Fruit fly (Drosophila melanogaster): ENCODE measurements around the gene stwl.

stwl gene

dm6 chr3L:14440592-14440991 lies 30.9 kb upstream of the stwl start:
- TF ChIP-seq h (optimal IDR thresholded peaks at IDR 0.05) (no peak), Myc (optimal IDR thresholded peaks at IDR 0.05) (no peak), psq (optimal IDR thresholded peaks at IDR 0.05) (no peak), ttk (optimal IDR thresholded peaks at IDR 0.05) (no peak), Sin3A (optimal IDR thresholded peaks at IDR 0.05) (no peak), insv (optimal IDR thresholded peaks at IDR 0.05) (no peak)

- no peak for TF ChIP-seq h (optimal IDR thresholded peaks at IDR 0.05)
- TF ChIP-seq psq (optimal IDR thresholded peaks at IDR 0.05): no peak
- TF ChIP-seq Myc (optimal IDR thresholded peaks at IDR 0.05): no peak
- no peak for TF ChIP-seq ttk (optimal IDR thresholded peaks at IDR 0.05)
- no peak for TF ChIP-seq Sin3A (optimal IDR thresholded peaks at IDR 0.05)
- TF ChIP-seq insv (optimal IDR thresholded peaks at IDR 0.05): no peak
These were observed 22.5 kb upstream of the stwl start for dm6 chr3L:14432252-14432651.

DNA sequence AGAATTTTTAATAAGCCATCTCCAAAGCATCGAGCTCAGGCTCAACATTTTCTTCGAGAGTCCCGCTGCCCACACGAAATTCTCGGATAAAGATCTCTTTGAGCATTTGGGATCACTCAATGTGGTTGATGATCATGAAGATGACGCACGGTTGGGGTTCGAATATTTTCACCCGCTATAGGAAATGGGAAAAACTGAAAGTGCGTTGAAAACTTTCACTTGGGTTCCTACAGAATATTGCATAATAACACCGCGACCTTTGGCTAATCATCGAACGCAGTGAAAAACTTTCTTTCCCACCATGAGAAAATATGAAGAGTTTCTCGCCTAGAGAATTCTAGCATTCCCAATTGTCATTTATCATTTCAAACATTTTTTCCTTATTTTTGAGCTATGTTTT lies 19.2 kb upstream of the stwl start:
- TF ChIP-seq ttk (optimal IDR thresholded peaks at IDR 0.05) (no peak), Myc (optimal IDR thresholded peaks at IDR 0.05) (no peak), psq (optimal IDR thresholded peaks at IDR 0.05) (no peak), h (optimal IDR thresholded peaks at IDR 0.05) (no peak), insv (optimal IDR thresholded peaks at IDR 0.05) (no peak), Sin3A (optimal IDR thresholded peaks at IDR 0.05) (no peak)

dm6 chr3L:14427292-14427729 lies 17.6 kb upstream of the stwl start:
- no peak for TF ChIP-seq h (optimal IDR thresholded peaks at IDR 0.05)
- no peak for TF ChIP-seq Myc (optimal IDR thresholded peaks at IDR 0.05)
- TF ChIP-seq ttk (optimal IDR thresholded peaks at IDR 0.05): no peak
- no peak for TF ChIP-seq psq (optimal IDR thresholded peaks at IDR 0.05)
- TF ChIP-seq insv (optimal IDR thresholded peaks at IDR 0.05): no peak
- no peak for TF ChIP-seq Sin3A (optimal IDR thresholded peaks at IDR 0.05)

DNA sequence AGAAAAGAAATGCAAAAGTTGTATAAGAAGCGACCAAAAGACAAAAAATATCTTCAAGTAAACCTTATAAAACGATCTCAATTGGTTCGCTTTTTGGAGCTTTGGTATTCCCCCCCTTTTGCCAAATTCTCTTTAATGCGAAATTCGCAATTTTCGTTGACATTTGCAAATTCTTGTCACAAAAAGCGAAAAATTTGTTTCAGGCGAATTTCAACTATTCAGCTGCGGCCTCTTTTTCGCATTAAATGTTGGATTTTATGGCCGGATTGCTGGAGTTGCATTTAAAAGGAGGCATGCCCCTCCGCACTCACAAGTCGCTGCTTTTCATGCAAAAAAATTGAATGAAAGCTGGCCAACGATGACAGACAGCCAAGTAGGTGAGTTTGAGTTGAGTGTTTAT lies 15.3 kb upstream of the stwl start:
- no peak for TF ChIP-seq ttk (optimal IDR thresholded peaks at IDR 0.05)
- TF ChIP-seq h (optimal IDR thresholded peaks at IDR 0.05): no peak
- TF ChIP-seq Sin3A (optimal IDR thresholded peaks at IDR 0.05): no peak
- no peak for TF ChIP-seq insv (optimal IDR thresholded peaks at IDR 0.05)
- TF ChIP-seq Myc (optimal IDR thresholded peaks at IDR 0.05): no peak

- TF ChIP-seq Sin3A (optimal IDR thresholded peaks at IDR 0.05) (no peak), Myc (optimal IDR thresholded peaks at IDR 0.05) (no peak), ttk (optimal IDR thresholded peaks at IDR 0.05) (no peak), insv (optimal IDR thresholded peaks at IDR 0.05) (no peak), h (optimal IDR thresholded peaks at IDR 0.05) (no peak), psq (optimal IDR thresholded peaks at IDR 0.05) (no peak)
These were observed 13.9 kb upstream of the stwl start for dm6 chr3L:14423638-14424037.

dm6 chr3L:14422135-14422534 lies 12.4 kb upstream of the stwl start:
- TF ChIP-seq h (optimal IDR thresholded peaks at IDR 0.05) (no peak), insv (optimal IDR thresholded peaks at IDR 0.05) (no peak), Myc (optimal IDR thresholded peaks at IDR 0.05) (no peak)

DNA sequence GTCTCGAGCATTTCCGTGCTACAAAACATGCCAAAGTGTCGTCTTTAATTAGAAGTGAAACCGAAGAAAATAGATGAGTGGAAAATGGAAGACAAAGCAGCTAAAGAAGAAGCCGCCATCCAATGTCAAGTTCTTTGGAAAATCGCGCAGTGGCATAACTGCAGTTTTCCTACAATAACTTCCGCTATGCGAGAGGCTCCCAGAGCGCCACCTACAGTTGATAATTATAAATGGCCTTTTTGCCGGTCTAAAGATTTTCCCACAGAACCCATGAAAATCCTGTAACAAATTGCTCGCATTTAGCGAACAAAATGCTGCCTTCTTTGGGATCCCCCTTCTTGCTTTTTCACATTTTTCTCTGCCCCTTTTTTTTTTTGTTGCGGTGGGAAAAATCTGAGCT lies 10.3 kb upstream of the stwl start:
- no peak for TF ChIP-seq h (optimal IDR thresholded peaks at IDR 0.05)
- TF ChIP-seq psq (optimal IDR thresholded peaks at IDR 0.05): no peak
- TF ChIP-seq Myc (optimal IDR thresholded peaks at IDR 0.05): no peak
- TF ChIP-seq insv (optimal IDR thresholded peaks at IDR 0.05): no peak
- no peak for TF ChIP-seq ttk (optimal IDR thresholded peaks at IDR 0.05)
- TF ChIP-seq Sin3A (optimal IDR thresholded peaks at IDR 0.05): no peak

- TF ChIP-seq insv (optimal IDR thresholded peaks at IDR 0.05): no peak
- TF ChIP-seq Myc (optimal IDR thresholded peaks at IDR 0.05): no peak
- no peak for TF ChIP-seq h (optimal IDR thresholded peaks at IDR 0.05)
- TF ChIP-seq ttk (optimal IDR thresholded peaks at IDR 0.05): no peak
- TF ChIP-seq psq (optimal IDR thresholded peaks at IDR 0.05): no peak
- TF ChIP-seq Sin3A (optimal IDR thresholded peaks at IDR 0.05): no peak
These were observed 1.2 kb upstream of the stwl start for dm6 chr3L:14410892-14411291.

DNA sequence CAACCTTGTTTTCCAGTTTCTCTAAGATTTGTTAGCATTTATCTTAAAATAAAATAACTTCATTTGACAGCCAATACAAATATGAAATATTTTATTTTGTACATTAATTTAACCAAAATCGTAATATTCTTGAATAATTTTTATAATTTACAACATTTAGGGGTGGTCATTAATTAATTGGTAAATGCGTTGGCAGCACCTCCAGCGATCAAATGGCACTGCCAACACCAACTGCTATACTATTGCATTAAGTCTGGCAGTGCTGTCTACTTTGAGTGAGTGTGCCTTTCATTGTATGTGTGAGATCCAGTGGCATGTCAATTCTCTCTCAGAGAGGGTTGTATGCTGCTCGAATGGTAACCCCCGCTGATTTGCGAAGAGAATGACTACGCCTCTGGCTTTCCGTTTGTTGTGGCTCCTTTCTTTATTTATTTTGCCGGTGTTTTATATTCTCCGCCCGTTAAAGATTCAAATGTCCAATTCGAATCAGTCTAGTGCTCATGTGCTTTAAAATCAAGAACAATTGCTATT lies 472 bp upstream of the stwl start, which contains the start of gene CG3919:
Gene CG3919, plus strand, starts transcription at position 481 of the 531 bp plus-strand sequence.
- TF ChIP-seq h (optimal IDR thresholded peaks at IDR 0.05) (no peak), Myc (optimal IDR thresholded peaks at IDR 0.05) (no peak), ttk (optimal IDR thresholded peaks at IDR 0.05) (no peak), Sin3A (optimal IDR thresholded peaks at IDR 0.05) (no peak), insv (optimal IDR thresholded peaks at IDR 0.05) (no peak), psq (optimal IDR thresholded peaks at IDR 0.05) (no peak)

DNA sequence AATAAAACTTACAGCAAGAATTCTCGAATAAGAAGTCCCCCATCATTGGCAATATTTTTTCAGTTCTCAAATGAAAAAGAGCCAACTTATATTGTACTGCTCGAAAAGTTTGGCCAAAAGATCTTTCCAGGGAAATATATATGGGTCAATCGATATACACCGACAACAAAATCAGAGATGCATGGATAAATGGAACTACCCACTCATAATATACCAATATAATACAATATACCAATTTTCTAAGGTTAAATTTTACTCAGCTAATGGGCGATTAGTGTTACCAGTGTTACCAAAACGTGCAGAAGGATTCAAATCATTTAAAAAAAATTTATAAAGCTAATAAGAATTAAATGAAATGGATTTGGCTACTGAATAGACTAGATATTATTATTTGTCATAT lies 1.0 kb downstream of the stwl start:
- TF ChIP-seq Sin3A (optimal IDR thresholded peaks at IDR 0.05) (no peak), Myc (optimal IDR thresholded peaks at IDR 0.05) (no peak), insv (optimal IDR thresholded peaks at IDR 0.05) (no peak), ttk (optimal IDR thresholded peaks at IDR 0.05) (no peak), psq (optimal IDR thresholded peaks at IDR 0.05) (no peak), h (optimal IDR thresholded peaks at IDR 0.05) (no peak)

DNA sequence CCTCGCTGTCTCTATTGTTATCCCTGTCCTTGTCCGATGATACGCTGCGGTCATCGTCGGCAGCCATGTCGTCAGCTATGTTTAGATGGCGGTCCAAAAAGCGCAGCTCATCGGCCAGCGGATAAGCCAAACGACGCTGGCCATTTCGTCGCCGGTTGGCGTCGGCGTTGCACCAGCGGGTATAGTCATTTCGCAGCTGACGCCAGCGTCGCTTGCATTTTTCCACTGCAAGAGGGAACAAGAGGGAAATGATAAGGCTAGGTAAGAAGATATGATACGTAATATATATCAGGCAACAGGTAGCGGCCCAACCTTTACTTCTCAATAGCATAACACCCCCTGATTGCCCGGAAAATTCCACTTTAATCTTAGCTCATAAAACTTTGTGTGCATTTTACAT lies 3.1 kb downstream of the stwl start:
- no peak for TF ChIP-seq psq (optimal IDR thresholded peaks at IDR 0.05)
- TF ChIP-seq insv (optimal IDR thresholded peaks at IDR 0.05): no peak
- TF ChIP-seq Sin3A (optimal IDR thresholded peaks at IDR 0.05): no peak
- TF ChIP-seq Myc (optimal IDR thresholded peaks at IDR 0.05): no peak
- TF ChIP-seq ttk (optimal IDR thresholded peaks at IDR 0.05): no peak
- no peak for TF ChIP-seq h (optimal IDR thresholded peaks at IDR 0.05)

dm6 chr3L:14402632-14403031 lies 7.1 kb downstream of the stwl start, which contains the start of gene CG3868:
CG3868 (minus strand) TSS chr3L:14402725.
- TF ChIP-seq Sin3A (optimal IDR thresholded peaks at IDR 0.05) (no peak), ttk (optimal IDR thresholded peaks at IDR 0.05) (no peak), insv (optimal IDR thresholded peaks at IDR 0.05) (no peak), h (optimal IDR thresholded peaks at IDR 0.05) (no peak), psq (optimal IDR thresholded peaks at IDR 0.05) (no peak), Myc (optimal IDR thresholded peaks at IDR 0.05) (no peak)
